Fruit fly (Drosophila melanogaster) whole organism, wandering third instar larva: Measurements from ENCODE around the gene CG14258.

Experiments used
- CrebA ChIP-seq: fragments of 200-800 bp; sonication (Bioruptor generic); optimal IDR thresholded peaks from 2 replicates; lab custom pipeline; 2016; ENCODE audit warnings: missing biosample characterization, mild to moderate bottlenecking, missing genetic modification characterization, borderline replicate concordance
- Dfd ChIP-seq: fragments of >200 bp; optimal IDR thresholded peaks from 2 replicates; lab custom pipeline; 2017; ENCODE audit warnings: missing biosample characterization, missing genetic modification characterization
- Myc ChIP-seq: fragments of >200 bp; optimal IDR thresholded peaks from 2 replicates; lab custom pipeline; 2017
- ey ChIP-seq: fragments of 200-800 bp; sonication (Bioruptor generic); optimal IDR thresholded peaks from 2 replicates; lab custom pipeline; 2016; ENCODE audit warnings: missing biosample characterization, missing genetic modification characterization
- pan ChIP-seq: fragments of >200 bp; optimal IDR thresholded peaks from 2 replicates; lab custom pipeline; 2017
- psq ChIP-seq: fragments of 200-800 bp; sonication (Bioruptor generic); optimal IDR thresholded peaks from 3 replicates; lab custom pipeline; 2017; ENCODE audit warnings: missing biosample characterization, mild to moderate bottlenecking, missing genetic modification characterization, moderate library complexity
- rgr ChIP-seq: fragments of 200-800 bp; sonication (Bioruptor generic); optimal IDR thresholded peaks from 3 replicates; lab custom pipeline; 2016; ENCODE audit warnings: missing biosample characterization, mild to moderate bottlenecking, missing genetic modification characterization

dm6 chr3R:27128723-27129122 is 35.8 kb downstream of the CG14258 start:
- TF ChIP-seq rgr (GFP tag; lab: Kevin White, UChicago) (no peak), ey (GFP tag; lab: Kevin White, UChicago) (no peak), CrebA (GFP tag; lab: Kevin White, UChicago) (no peak), Dfd (no peak), Myc (lab: Kevin White, UChicago) (no peak), pan (lab: Kevin White, UChicago) (no peak), psq (GFP tag; lab: Kevin White, UChicago) (no peak)
